Worm (Caenorhabditis elegans) whole organism, L3 larva: ENCODE data around the gene C33G8.2.

ENCODE experiments used
- ama-1 ChIP-seq: fragments of 150-350 bp; optimal IDR thresholded peaks from 2 replicates; lab custom pipeline; 2018
- egl-27 ChIP-seq: sonication (generic microtip); optimal IDR thresholded peaks from 4 replicates; lab custom pipeline; 2017; ENCODE audit warnings: missing biosample characterization, missing genetic modification reagents, missing genetic modification characterization
- fkh-10 ChIP-seq: sonication (generic microtip); optimal IDR thresholded peaks from 2 replicates; lab custom pipeline; 2017; ENCODE audit warnings: missing biosample characterization, missing genetic modification reagents, missing genetic modification characterization
- mdl-1 ChIP-seq: fragments of 150-350 bp; optimal IDR thresholded peaks from 2 replicates; lab custom pipeline; 2014; ENCODE audit warnings: missing biosample characterization, missing genetic modification characterization
- mml-1 ChIP-seq: fragments of 150-350 bp; sonication (generic microtip); optimal IDR thresholded peaks from 3 replicates; lab custom pipeline; 2014; ENCODE audit warnings: missing biosample characterization, missing genetic modification characterization
- nfya-1 ChIP-seq: sonication (generic microtip); optimal IDR thresholded peaks from 2 replicates; lab custom pipeline; 2017; ENCODE audit warnings: missing genetic modification characterization, mild to moderate bottlenecking, missing compliant biosample characterization, antibody characterized with exemption, moderate library complexity; ENCODE audit not compliant: insufficient read depth
- pha-4 ChIP-seq: fragments of 150-350 bp; optimal IDR thresholded peaks from 2 replicates; lab custom pipeline; 2014; ENCODE audit warnings: missing biosample characterization, missing genetic modification reagents, missing genetic modification characterization
- zag-1 ChIP-seq: fragments of 150-350 bp; optimal IDR thresholded peaks from 2 replicates; lab custom pipeline; 2014; ENCODE audit warnings: missing biosample characterization, missing genetic modification characterization
- ztf-11 ChIP-seq: fragments of 150-350 bp; optimal IDR thresholded peaks from 2 replicates; lab custom pipeline; 2014; ENCODE audit warnings: missing biosample characterization, missing genetic modification characterization
- ztf-4 ChIP-seq: fragments of 150-350 bp; optimal IDR thresholded peaks from 2 replicates; lab custom pipeline; 2014; ENCODE audit warnings: missing biosample characterization, missing genetic modification characterization

DNA sequence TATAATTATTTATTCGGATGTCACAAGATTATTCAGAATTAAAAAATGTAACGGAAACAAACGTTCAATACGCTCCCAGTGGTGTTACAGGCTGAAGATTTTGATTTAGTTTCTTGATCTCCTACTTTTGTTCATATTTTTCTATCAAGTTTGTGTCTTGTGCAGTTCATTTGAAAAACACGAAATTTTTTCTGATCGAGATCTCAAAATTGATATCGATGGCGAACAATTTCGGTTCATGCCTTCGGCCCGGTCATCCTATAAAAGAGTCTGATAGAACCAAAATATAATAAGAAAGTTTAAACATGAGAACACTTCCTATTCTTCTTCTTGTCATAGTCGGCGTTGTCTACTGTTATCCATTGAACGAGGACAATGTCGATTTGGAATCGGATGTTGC lies 2.3 kb upstream of the C33G8.2 start, which contains the start of gene drd-10:
- TF ChIP-seq egl-27 (tag; lab: Kevin White, UChicago) (no peak), pha-4 (tag; lab: Kevin White, UChicago) (no peak), mdl-1 (no peak), ztf-11 (tag; lab: Kevin White, UChicago) (no peak), ama-1 (lab: Kevin White, UChicago) (no peak), fkh-10 (GFP tag; lab: Kevin White, UChicago) (no peak), ztf-4 (tag; lab: Kevin White, UChicago) (no peak), nfya-1 (tag; lab: Kevin White, UChicago) (no peak), zag-1 (no peak), mml-1 (tag; lab: Kevin White, UChicago) (no peak)
